Fruit fly (Drosophila melanogaster) whole organism, wandering third instar larva: ENCODE results near the gene CG8100.

Experiments used
- Abd-B ChIP-seq: fragments of >200 bp; optimal IDR thresholded peaks from 2 replicates; lab custom pipeline; 2017; ENCODE audit warnings: missing biosample characterization, missing genetic modification characterization
- CG32264 ChIP-seq: fragments of 200-800 bp; sonication (Bioruptor generic); optimal IDR thresholded peaks from 2 replicates; lab custom pipeline; 2016; ENCODE audit warnings: missing biosample characterization, missing genetic modification characterization
- CG9705 ChIP-seq: fragments of 200-800 bp; sonication (Bioruptor generic); optimal IDR thresholded peaks from 2 replicates; lab custom pipeline; 2018; ENCODE audit warnings: missing biosample characterization, mild to moderate bottlenecking, missing genetic modification characterization
- CrebA ChIP-seq: fragments of 200-800 bp; sonication (Bioruptor generic); optimal IDR thresholded peaks from 2 replicates; lab custom pipeline; 2016; ENCODE audit warnings: missing biosample characterization, mild to moderate bottlenecking, missing genetic modification characterization, borderline replicate concordance
- Dfd ChIP-seq: fragments of >200 bp; optimal IDR thresholded peaks from 2 replicates; lab custom pipeline; 2017; ENCODE audit warnings: missing biosample characterization, missing genetic modification characterization
- Dif ChIP-seq: fragments of 200-275, 200-300 bp; sonication (Bioruptor generic); optimal IDR thresholded peaks from 2 replicates; lab custom pipeline; 2018; ENCODE audit warnings: missing biosample characterization, missing genetic modification characterization; ENCODE audit not compliant: partially characterized antibody
- HLH106 ChIP-seq: fragments of 200-800 bp; optimal IDR thresholded peaks from 3 replicates; lab custom pipeline; 2019; ENCODE audit warnings: missing biosample characterization, mild to moderate bottlenecking, missing genetic modification characterization, moderate library complexity
- Hnf4 ChIP-seq: fragments of 200-800 bp; sonication (Bioruptor generic); optimal IDR thresholded peaks from 2 replicates; lab custom pipeline; 2016; ENCODE audit warnings: missing biosample characterization, mild to moderate bottlenecking, missing genetic modification characterization
- Hr78 ChIP-seq: fragments of >200 bp; optimal IDR thresholded peaks from 2 replicates; lab custom pipeline; 2017; ENCODE audit warnings: missing biosample characterization, missing genetic modification characterization
- Mio ChIP-seq: sonication (Bioruptor generic); optimal IDR thresholded peaks from 2 replicates; lab custom pipeline; 2016; ENCODE audit warnings: missing biosample characterization, missing genetic modification characterization
- Myc ChIP-seq: fragments of >200 bp; optimal IDR thresholded peaks from 2 replicates; lab custom pipeline; 2017
- OdsH ChIP-seq: fragments of 200-800 bp; sonication (Bioruptor generic); optimal IDR thresholded peaks from 2 replicates; lab custom pipeline; 2016; ENCODE audit warnings: missing biosample characterization, mild to moderate bottlenecking, missing genetic modification characterization
- Rel ChIP-seq, 2 experiments: fragments of 200-800 bp; sonication (Bioruptor generic) in 1 of 2; optimal IDR thresholded peaks; 2 replicates in 1 of 2; 3 replicates in 1 of 2; lab custom pipeline; 2016 to 2019; ENCODE audit warnings: mild to moderate bottlenecking in 2 of 2, missing biosample characterization in 2 of 2, missing genetic modification characterization in 2 of 2, moderate library complexity in 1 of 2
- Vsx2 ChIP-seq: fragments of 200-300, 225-300 bp; sonication (Bioruptor generic); optimal IDR thresholded peaks from 2 replicates; lab custom pipeline; 2018; ENCODE audit warnings: missing biosample characterization, missing genetic modification characterization; ENCODE audit not compliant: partially characterized antibody
- br ChIP-seq: fragments of 200-800 bp; sonication (Bioruptor generic); optimal IDR thresholded peaks from 2 replicates; lab custom pipeline; 2016; ENCODE audit warnings: missing biosample characterization, missing genetic modification characterization
- dl ChIP-seq, 2 experiments: fragments of 175-275, 200-275 bp in 1 of 2; fragments of 200-275 bp in 1 of 2; sonication (Bioruptor generic); optimal IDR thresholded peaks; lab custom pipeline; 2018; ENCODE audit warnings: mild to moderate bottlenecking in 2 of 2, missing biosample characterization in 2 of 2, missing genetic modification characterization in 2 of 2, moderate library complexity in 2 of 2; ENCODE audit not compliant: partially characterized antibody in 2 of 2, insufficient read depth in 1 of 2
- dsf ChIP-seq: sonication (Bioruptor generic); optimal IDR thresholded peaks from 2 replicates; lab custom pipeline; 2016; ENCODE audit warnings: missing biosample characterization, missing genetic modification characterization, borderline replicate concordance
- ey ChIP-seq: fragments of 200-800 bp; sonication (Bioruptor generic); optimal IDR thresholded peaks from 2 replicates; lab custom pipeline; 2016; ENCODE audit warnings: missing biosample characterization, missing genetic modification characterization
- fru ChIP-seq: fragments of 200-800 bp; sonication (Bioruptor generic); optimal IDR thresholded peaks from 3 replicates; lab custom pipeline; 2016; ENCODE audit warnings: missing biosample characterization, mild to moderate bottlenecking, missing genetic modification characterization
- h ChIP-seq: fragments of 200-800 bp; sonication (Bioruptor generic); optimal IDR thresholded peaks from 3 replicates; lab custom pipeline; 2016; ENCODE audit warnings: missing biosample characterization, mild to moderate bottlenecking, missing genetic modification characterization
- jim ChIP-seq: fragments of 175-275, 200-325 bp; sonication (Bioruptor generic); optimal IDR thresholded peaks from 2 replicates; lab custom pipeline; 2016; ENCODE audit warnings: missing biosample characterization, mild to moderate bottlenecking, missing genetic modification characterization
- lola ChIP-seq: fragments of >200 bp; optimal IDR thresholded peaks from 2 replicates; lab custom pipeline; 2017; ENCODE audit warnings: missing biosample characterization, missing genetic modification characterization
- pan ChIP-seq: fragments of >200 bp; optimal IDR thresholded peaks from 2 replicates; lab custom pipeline; 2017
- psq ChIP-seq: fragments of 200-800 bp; sonication (Bioruptor generic); optimal IDR thresholded peaks from 3 replicates; lab custom pipeline; 2017; ENCODE audit warnings: missing biosample characterization, mild to moderate bottlenecking, missing genetic modification characterization, moderate library complexity
- rgr ChIP-seq: fragments of 200-800 bp; sonication (Bioruptor generic); optimal IDR thresholded peaks from 3 replicates; lab custom pipeline; 2016; ENCODE audit warnings: missing biosample characterization, mild to moderate bottlenecking, missing genetic modification characterization
- sage ChIP-seq: fragments of 200-800 bp; sonication (Bioruptor generic); optimal IDR thresholded peaks from 2 replicates; lab custom pipeline; 2016; ENCODE audit warnings: missing biosample characterization, mild to moderate bottlenecking, missing genetic modification characterization
- sv ChIP-seq: fragments of 200-800 bp; sonication (Bioruptor generic); optimal IDR thresholded peaks from 3 replicates; lab custom pipeline; 2016; ENCODE audit warnings: missing biosample characterization, missing genetic modification characterization
- tai ChIP-seq: sonication (Bioruptor generic); optimal IDR thresholded peaks from 2 replicates; lab custom pipeline; 2016; ENCODE audit warnings: missing biosample characterization, missing genetic modification characterization
- usp ChIP-seq: fragments of >200 bp; optimal IDR thresholded peaks from 2 replicates; lab custom pipeline; 2017; ENCODE audit warnings: missing biosample characterization, missing genetic modification characterization

The CG8100 gene

DNA sequence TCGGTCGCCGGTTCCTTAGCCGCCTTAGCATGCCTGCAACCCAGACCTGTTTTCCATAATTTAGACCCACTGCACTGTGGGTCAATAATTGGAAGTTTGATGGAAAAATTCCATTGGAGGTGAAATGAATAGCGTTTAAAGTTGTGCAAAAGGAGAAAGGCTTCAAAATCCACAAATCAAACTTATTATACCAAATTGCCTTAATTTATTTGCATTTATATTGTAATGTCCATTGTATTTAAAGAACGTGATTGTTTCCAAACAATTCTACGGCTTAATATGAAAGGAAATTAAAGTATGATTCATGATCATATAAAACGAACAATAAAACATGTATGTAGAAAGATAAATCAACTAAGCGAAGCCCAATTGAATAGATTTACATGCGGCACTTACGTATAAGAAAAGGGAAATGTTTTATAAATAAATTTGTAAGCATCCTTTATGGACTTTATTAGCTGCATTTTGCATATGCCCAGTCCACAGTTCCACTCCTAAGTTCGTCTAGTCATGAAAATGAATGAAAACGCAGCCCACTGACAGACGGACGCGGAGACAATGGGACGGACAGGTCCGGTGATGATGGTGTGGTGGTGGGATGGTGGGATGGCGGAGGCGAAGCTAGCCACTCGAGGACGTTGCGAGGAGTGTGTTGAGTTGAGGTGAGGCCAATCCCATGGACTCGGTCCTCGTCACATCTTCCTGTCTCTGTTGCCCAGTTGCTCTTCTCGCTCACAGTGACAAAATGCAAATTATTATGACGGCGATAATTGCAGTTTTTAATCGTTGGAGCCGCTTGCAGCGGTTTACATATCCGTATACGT lies 20.0 kb upstream of the CG8100 start:
- no peak for TF ChIP-seq CG32264 (GFP tag; lab: Kevin White, UChicago)
- no peak for TF ChIP-seq CrebA (GFP tag; lab: Kevin White, UChicago)
- TF ChIP-seq sv (GFP tag; lab: Kevin White, UChicago) = no peak
- TF ChIP-seq lola (GFP tag; lab: Kevin White, UChicago) = no peak
- no peak for TF ChIP-seq Dfd
- no peak for TF ChIP-seq pan
- TF ChIP-seq Myc (lab: Kevin White, UChicago) = no peak
- no peak for TF ChIP-seq Dif (GFP tag; lab: Kevin White, UChicago)
- no peak for TF ChIP-seq Rel (GFP tag; optimal IDR thresholded peaks at IDR 0.05; lab: Kevin White, UChicago)
- no peak for TF ChIP-seq Rel (tag; optimal IDR thresholded peaks at IDR 0.05; lab: Kevin White, UChicago)
- TF ChIP-seq br (GFP tag; lab: Kevin White, UChicago) = no peak
- no peak for TF ChIP-seq dsf
- no peak for TF ChIP-seq rgr (GFP tag; lab: Kevin White, UChicago)
- TF ChIP-seq, all 38 proteins: peak for 0

DNA sequence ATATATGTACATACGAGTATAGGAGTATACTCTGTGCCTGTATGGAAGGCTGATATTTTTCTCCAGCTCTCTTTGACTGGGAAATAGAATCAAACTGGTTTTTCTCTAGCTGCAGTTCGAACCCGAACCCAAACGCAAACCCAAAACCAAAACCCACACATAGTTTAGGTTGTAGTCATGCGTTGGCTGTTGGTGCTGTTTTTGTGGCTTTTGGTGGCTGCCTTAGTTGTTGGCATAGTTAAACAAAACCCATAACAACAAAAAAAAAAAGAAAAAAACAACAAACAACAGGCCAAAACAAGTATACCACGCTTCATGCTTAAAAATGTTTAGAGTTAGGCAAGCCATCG lies 19.4 kb upstream of the CG8100 start:
- TF ChIP-seq ey (GFP tag; lab: Kevin White, UChicago) = no peak
- TF ChIP-seq usp (GFP tag; lab: Kevin White, UChicago) = no peak
- no peak for TF ChIP-seq dl (GFP tag; optimal IDR thresholded peaks at IDR 0.05; lab: Kevin White, UChicago; ENCODE audit: insufficient read depth in 1 of 2, partially characterized antibody in 2 of 2)
- no peak for TF ChIP-seq Vsx2 (GFP tag; lab: Kevin White, UChicago)

DNA sequence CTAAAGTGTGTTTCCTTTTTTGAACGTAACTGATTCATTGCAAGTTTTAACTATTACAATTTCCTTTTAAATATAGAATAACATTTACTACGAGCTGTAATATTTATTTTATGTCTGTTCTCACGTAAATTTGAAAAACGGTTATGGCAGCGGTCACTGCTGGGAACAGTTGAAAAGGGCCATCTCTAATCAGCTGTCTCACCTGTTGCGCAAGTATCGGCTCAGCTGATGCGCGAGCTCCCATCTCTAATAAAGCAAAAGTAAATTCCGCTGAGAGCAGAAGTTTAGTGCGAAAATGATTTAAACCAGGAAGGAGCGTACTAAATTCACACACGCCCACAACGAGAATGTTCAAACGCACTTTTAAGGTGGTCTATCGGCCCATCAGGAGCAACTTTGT lies 11.8 kb upstream of the CG8100 start, which contains the start of gene Pex1:
Pex1 (plus strand) TSS at position 272 of the 400 bp plus-strand sequence.
- TF ChIP-seq CrebA (GFP tag; lab: Kevin White, UChicago) (peak; percentile 13), sage (GFP tag; lab: Kevin White, UChicago) (peak; percentile 2), OdsH (GFP tag; lab: Kevin White, UChicago) (no peak), Myc (lab: Kevin White, UChicago) (peak; percentile 72), ey (GFP tag; lab: Kevin White, UChicago) (no peak), Dfd (no peak), Hnf4 (no peak)

- no peak for TF ChIP-seq Dif (GFP tag; lab: Kevin White, UChicago)
- no peak for TF ChIP-seq OdsH (GFP tag; lab: Kevin White, UChicago)
- no peak for TF ChIP-seq sage (GFP tag; lab: Kevin White, UChicago)
Observed at dm6 chr3L:14075472-14075871, 7.9 kb upstream of the CG8100 start, which contains the start of gene btl. Gene btl (plus strand): TSS chr3L:14075772.

dm6 chr3L:14076559-14076958 lies 6.9 kb upstream of the CG8100 start:
- TF ChIP-seq Mio (GFP tag; lab: Kevin White, UChicago) = no peak
- TF ChIP-seq dl (GFP tag; optimal IDR thresholded peaks at IDR 0.05; lab: Kevin White, UChicago; ENCODE audit: insufficient read depth in 1 of 2, partially characterized antibody in 2 of 2) = no peak
- no peak for TF ChIP-seq Hr78 (GFP tag; lab: Kevin White, UChicago)
- no peak for TF ChIP-seq sage (GFP tag; lab: Kevin White, UChicago)
- no peak for TF ChIP-seq CG9705 (GFP tag; lab: Kevin White, UChicago)
- TF ChIP-seq fru (GFP tag; lab: Kevin White, UChicago) = no peak
- no peak for TF ChIP-seq h (GFP tag; lab: Kevin White, UChicago)
- TF ChIP-seq ey (GFP tag; lab: Kevin White, UChicago) = no peak
- TF ChIP-seq psq (GFP tag; lab: Kevin White, UChicago) = no peak
- TF ChIP-seq tai (GFP tag; lab: Kevin White, UChicago) = no peak
- no peak for TF ChIP-seq Abd-B (GFP tag; lab: Kevin White, UChicago)
- TF ChIP-seq jim (GFP tag; lab: Kevin White, UChicago) = no peak
- TF ChIP-seq HLH106 = no peak
